Worm (Caenorhabditis elegans): ENCODE data around the gene T05A8.7.
A peak's percentile ranks its signal among the peaks of the same experiment; 100 is the strongest.

Gene T05A8.7

ce11 chrII:2752536-2752935 is 10.4 kb upstream of the T05A8.7 start, which contains the start of gene F29A7.6:
Gene F29A7.6 (minus strand): TSS chrII:2752611.
- TF ChIP-seq dpl-1 (GFP tag; optimal IDR thresholded peaks at IDR 0.05) (peak; percentile 14 to 72 (median 69)), elt-3 (tag; optimal IDR thresholded peaks at IDR 0.05) (peak in 1 of 6 experiments; percentile 17), nhr-77 (tag; optimal IDR thresholded peaks at IDR 0.05) (peak; percentile 3), hpl-2 (GFP tag; optimal IDR thresholded peaks at IDR 0.05) (no peak), fkh-8 (tag; optimal IDR thresholded peaks at IDR 0.05) (peak; percentile 76), mab-9 (GFP tag; IDR thresholded peaks at IDR 0.05) (0 out of 2 replicates have a peak, but pooled peaks have one; percentile 36), zag-1 (tag; optimal IDR thresholded peaks at IDR 0.05) (no peak), isw-1 (GFP tag; IDR thresholded peaks at IDR 0.05) (peak; percentile 50), nhr-237 (tag; optimal IDR thresholded peaks at IDR 0.05) (no peak), fkh-10 (GFP tag; optimal IDR thresholded peaks at IDR 0.05) (no peak), lin-14 (GFP tag; optimal IDR thresholded peaks at IDR 0.05) (peak; percentile 78), unc-130 (tag; optimal IDR thresholded peaks at IDR 0.05) (peak; percentile 43), nhr-71 (tag; optimal IDR thresholded peaks at IDR 0.05) (no peak), lsy-2 (tag; optimal IDR thresholded peaks at IDR 0.05) (peak in 1 of 2 experiments; percentile 69), ztf-11 (tag; optimal IDR thresholded peaks at IDR 0.05) (peak in 1 of 2 experiments; percentile 83), efl-1 (optimal IDR thresholded peaks at IDR 0.05) (peak; percentile 67 to 69), efl-1 (GFP tag; optimal IDR thresholded peaks at IDR 0.05 in 1 of 2) (peak; percentile 69 to 92), pag-3 (tag; optimal IDR thresholded peaks at IDR 0.05; ENCODE audit: borderline replicate concordance, insufficient read depth) (no peak), alr-1 (tag; optimal IDR thresholded peaks at IDR 0.05; ENCODE audit: borderline replicate concordance) (no peak), nhr-28 (tag; optimal IDR thresholded peaks at IDR 0.05) (no peak), jun-1 (tag; optimal IDR thresholded peaks at IDR 0.05) (peak; percentile 36), ceh-90 (tag; optimal IDR thresholded peaks at IDR 0.05) (peak; percentile 86), fos-1 (tag; optimal IDR thresholded peaks at IDR 0.05) (no peak), nhr-84 (tag; optimal IDR thresholded peaks at IDR 0.05) (no peak), lin-39 (tag; optimal IDR thresholded peaks at IDR 0.05) (peak; percentile 2), egl-27 (tag; optimal IDR thresholded peaks at IDR 0.05) (no peak), lin-13 (GFP tag; optimal IDR thresholded peaks at IDR 0.05) (peak; percentile 57), snu-23 (GFP tag; optimal IDR thresholded peaks at IDR 0.05) (peak; percentile 63), hlh-4 (tag; optimal IDR thresholded peaks at IDR 0.05) (no peak), nhr-85 (tag) (peak; percentile 67), nhr-20 (tag; optimal IDR thresholded peaks at IDR 0.05) (peak; percentile 66), fkh-4 (tag; optimal IDR thresholded peaks at IDR 0.05; ENCODE audit: borderline replicate concordance) (peak; percentile 81), ztf-4 (tag; optimal IDR thresholded peaks at IDR 0.05) (no peak), C16A3.4 (tag; optimal IDR thresholded peaks at IDR 0.05) (peak; percentile 46), efl-3 (GFP tag; optimal IDR thresholded peaks at IDR 0.05) (no peak), nhr-12 (tag; optimal IDR thresholded peaks at IDR 0.05) (no peak), unc-98 (GFP tag; IDR thresholded peaks at IDR 0.05) (peak; percentile 68), mep-1 (tag; optimal IDR thresholded peaks at IDR 0.05) (no peak), unc-86 (tag; optimal IDR thresholded peaks at IDR 0.05) (peak; percentile 41), C04F5.9 (tag; optimal IDR thresholded peaks at IDR 0.05) (peak; percentile 20), snpc-4 (tag; optimal IDR thresholded peaks at IDR 0.05) (peak; percentile 64), lin-35 (GFP tag; optimal IDR thresholded peaks at IDR 0.05) (peak; percentile 53 to 63), tlp-1 (tag; optimal IDR thresholded peaks at IDR 0.05) (no peak), lir-3 (tag; optimal IDR thresholded peaks at IDR 0.05; ENCODE audit: poor library complexity) (no peak), ceh-88 (GFP tag; IDR thresholded peaks at IDR 0.05) (no peak), ets-5 (GFP tag; IDR thresholded peaks at IDR 0.05) (no peak), egl-13 (tag; optimal IDR thresholded peaks at IDR 0.05) (peak; percentile 26), nhr-19 (GFP tag; conservative IDR thresholded peaks at IDR 0.05) (peak; percentile 65), ceh-82 (tag; optimal IDR thresholded peaks at IDR 0.05) (peak; percentile 65 to 71 (median 66)), zip-4 (GFP tag; optimal IDR thresholded peaks at IDR 0.05) (no peak), nhr-47 (tag; optimal IDR thresholded peaks at IDR 0.05) (peak; percentile 81), mef-2 (tag; optimal IDR thresholded peaks at IDR 0.05) (no peak), F16B12.6 (tag; optimal IDR thresholded peaks at IDR 0.05) (peak; percentile 25)

All from whole organism, L1 larva.